Worm (Caenorhabditis elegans) whole organism, midembryonic: ENCODE data around the gene B0495.7.

Experiments used
- cog-1 ChIP-seq: sonication (generic microtip); optimal IDR thresholded peaks from 2 replicates; lab custom pipeline; 2016; ENCODE audit warnings: missing genetic modification characterization, missing compliant biosample characterization
- flt-1 ChIP-seq: fragments of 200-800 bp; sonication (Bioruptor generic); IDR thresholded peaks from 2 replicates; pipeline ENCODE4 v1.3.6; 2022; ENCODE audit warnings: missing genetic modification characterization, missing compliant biosample characterization
- klf-2 ChIP-seq: fragments of 200-800 bp; sonication (Bioruptor generic); conservative IDR thresholded peaks from 2 replicates; pipeline ENCODE4 v1.3.6; 2022; ENCODE audit warnings: missing genetic modification reagents, missing genetic modification characterization, missing compliant biosample characterization
- med-1 ChIP-seq: sonication (generic microtip); optimal IDR thresholded peaks from 2 replicates; lab custom pipeline; 2017; ENCODE audit warnings: missing genetic modification characterization, mild to moderate bottlenecking, missing compliant biosample characterization, antibody characterized with exemption, missing genetic modification reagents; ENCODE audit not compliant: insufficient read depth
- tab-1 ChIP-seq: fragments of 200-800 bp; sonication (Bioruptor generic); IDR thresholded peaks from 2 replicates; pipeline ENCODE4 v1.3.6; 2022; ENCODE audit warnings: missing genetic modification characterization, missing compliant biosample characterization
- ztf-23 ChIP-seq: fragments of 200-800 bp; sonication (Bioruptor generic); IDR thresholded peaks from 2 replicates; pipeline ENCODE4 v1.3.6; 2022; ENCODE audit warnings: missing genetic modification reagents, missing genetic modification characterization, missing compliant biosample characterization
- ztf-29 ChIP-seq: fragments of 200-800 bp; sonication (Bioruptor generic); IDR thresholded peaks from 2 replicates; pipeline ENCODE4 v1.3.6; 2022; ENCODE audit warnings: missing genetic modification reagents, missing genetic modification characterization, missing compliant biosample characterization

DNA sequence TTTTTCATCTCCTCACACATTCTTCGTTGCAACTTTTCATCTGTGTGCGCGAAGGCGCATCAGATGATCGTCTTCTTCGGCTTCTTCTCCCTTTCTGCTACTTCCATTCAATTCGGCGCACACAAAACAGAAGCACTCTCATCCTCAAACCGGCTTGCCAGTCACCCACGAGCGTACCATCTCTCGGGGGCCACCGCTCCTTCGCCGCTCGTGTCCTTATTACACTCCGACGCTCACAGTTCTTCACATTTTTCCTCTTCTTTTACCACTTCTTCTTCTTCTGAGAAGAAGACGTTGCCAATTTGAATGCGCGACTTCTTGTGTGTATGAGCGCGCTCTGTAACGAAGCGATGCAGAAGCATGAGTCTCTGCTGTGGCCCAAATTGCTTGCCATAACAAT, 26.5 kb downstream of the B0495.7 start:
- TF ChIP-seq med-1 (GFP tag; lab: Kevin White, UChicago), result no peak
- no peak for TF ChIP-seq cog-1 (tag; lab: Kevin White, UChicago)
- TF ChIP-seq flt-1 (GFP tag; lab: Robert Waterston, UW), result no peak
- TF ChIP-seq ztf-23 (GFP tag; lab: Robert Waterston, UW), result no peak
- no peak for TF ChIP-seq ztf-29 (GFP tag; lab: Robert Waterston, UW)
- no peak for TF ChIP-seq klf-2 (GFP tag; lab: Robert Waterston, UW)
- TF ChIP-seq tab-1 (GFP tag; lab: Robert Waterston, UW), result no peak
